Fruit fly (Drosophila melanogaster): ENCODE data around the gene olf413.

- TF ChIP-seq CG8478 (optimal IDR thresholded peaks at IDR 0.05) (no peak), CTCF (optimal IDR thresholded peaks at IDR 0.05) (no peak)
These were observed 61.8 kb downstream of the olf413 start for dm6 chr3L:22197666-22198065.

Data from S2 (cell line).